Fruit fly (Drosophila melanogaster) whole organism, prepupa: ENCODE results near the gene CG43182.

Source experiments
- CG10669 ChIP-seq: fragments of 200-800 bp; sonication (Bioruptor generic); optimal IDR thresholded peaks from 3 replicates; lab custom pipeline; 2018; ENCODE audit warnings: missing biosample characterization, mild to moderate bottlenecking, missing genetic modification characterization, moderate library complexity
- CG15336 ChIP-seq: fragments of 200-800 bp; sonication (Bioruptor generic); IDR thresholded peaks from 2 replicates; pipeline ENCODE4 v1.3.6; 2022; ENCODE audit warnings: missing biosample characterization, missing genetic modification characterization
- CG3032 ChIP-seq: fragments of 200-800 bp; optimal IDR thresholded peaks from 2 replicates; lab custom pipeline; 2019; ENCODE audit warnings: missing biosample characterization, mild to moderate bottlenecking, missing genetic modification characterization, moderate library complexity
- CG32006 ChIP-seq: fragments of 200-800 bp; sonication (Bioruptor generic); optimal IDR thresholded peaks from 3 replicates; lab custom pipeline; 2017; ENCODE audit warnings: missing biosample characterization, mild to moderate bottlenecking, missing genetic modification characterization
- CG34406 ChIP-seq: fragments of 200-800 bp; sonication (Bioruptor generic); optimal IDR thresholded peaks from 3 replicates; lab custom pipeline; 2016; ENCODE audit warnings: missing biosample characterization, missing genetic modification characterization
- CG3919 ChIP-seq: fragments of 200-800 bp; sonication (Bioruptor generic); optimal IDR thresholded peaks from 3 replicates; lab custom pipeline; 2016; ENCODE audit warnings: missing biosample characterization, missing genetic modification characterization
- CG4318 ChIP-seq: fragments of 200-800 bp; sonication (Bioruptor generic); optimal IDR thresholded peaks from 3 replicates; lab custom pipeline; 2017; ENCODE audit warnings: missing biosample characterization, mild to moderate bottlenecking, missing genetic modification characterization
- CG6163 ChIP-seq: fragments of 200-800 bp; sonication (Bioruptor generic); IDR thresholded peaks from 3 replicates; pipeline ENCODE4 v1.3.6; 2022; ENCODE audit warnings: missing biosample characterization, missing genetic modification characterization
- CG6792 ChIP-seq: fragments of 200-800 bp; sonication (Bioruptor generic); optimal IDR thresholded peaks from 3 replicates; lab custom pipeline; 2016; ENCODE audit warnings: missing biosample characterization, missing genetic modification characterization
- CG6854 ChIP-seq: fragments of 200-800 bp; sonication (Bioruptor generic); optimal IDR thresholded peaks from 2 replicates; lab custom pipeline; 2017; ENCODE audit warnings: missing biosample characterization, mild to moderate bottlenecking, missing genetic modification characterization
- CG8119 ChIP-seq: fragments of 200-800 bp; sonication (Bioruptor generic); IDR thresholded peaks from 3 replicates; pipeline ENCODE4 v1.3.6; 2022; ENCODE audit warnings: missing biosample characterization, missing genetic modification characterization
- CG8319 ChIP-seq: fragments of 200-800 bp; sonication (Bioruptor generic); optimal IDR thresholded peaks from 3 replicates; lab custom pipeline; 2016; ENCODE audit warnings: missing biosample characterization, missing genetic modification characterization
- CG8632 ChIP-seq: fragments of 200-800 bp; sonication (Bioruptor generic); optimal IDR thresholded peaks from 3 replicates; lab custom pipeline; 2016; ENCODE audit warnings: missing biosample characterization, missing genetic modification characterization
- CG9139 ChIP-seq: fragments of 200-800 bp; sonication (Bioruptor generic); optimal IDR thresholded peaks from 3 replicates; lab custom pipeline; 2017; ENCODE audit warnings: missing biosample characterization, mild to moderate bottlenecking, missing genetic modification characterization
- Eip78C ChIP-seq: fragments of 200-800 bp; sonication (Bioruptor generic); peaks from one replicate; lab custom pipeline; 2016; ENCODE audit warnings: missing biosample characterization, missing genetic modification characterization
- Eip93F ChIP-seq: fragments of 200-800 bp; sonication (Bioruptor generic); optimal IDR thresholded peaks from 2 replicates; lab custom pipeline; 2016; ENCODE audit warnings: missing biosample characterization, mild to moderate bottlenecking, missing genetic modification characterization
- Ets21C ChIP-seq: fragments of 200-800 bp; sonication (Bioruptor generic); optimal IDR thresholded peaks from 3 replicates; lab custom pipeline; 2016; ENCODE audit warnings: missing biosample characterization, missing genetic modification characterization
- Ets96B ChIP-seq: fragments of 200-800 bp; optimal IDR thresholded peaks from 2 replicates; lab custom pipeline; 2019; ENCODE audit warnings: missing biosample characterization, mild to moderate bottlenecking, missing genetic modification characterization, moderate library complexity
- Gug ChIP-seq: fragments of 200-800 bp; sonication (Bioruptor generic); IDR thresholded peaks from 2 replicates; pipeline ENCODE4 v1.3.6; 2022; ENCODE audit warnings: missing biosample characterization, missing genetic modification characterization
- Hr38 ChIP-seq: sonication (Bioruptor generic); optimal IDR thresholded peaks from 2 replicates; lab custom pipeline; 2016; ENCODE audit warnings: missing biosample characterization, missing genetic modification characterization
- Hr4 ChIP-seq: fragments of 200-800 bp; sonication (Bioruptor generic); optimal IDR thresholded peaks from 3 replicates; lab custom pipeline; 2016; ENCODE audit warnings: missing biosample characterization, missing genetic modification characterization
- Met ChIP-seq: fragments of 200-800 bp; sonication (Bioruptor generic); optimal IDR thresholded peaks from 3 replicates; lab custom pipeline; 2016; ENCODE audit warnings: missing biosample characterization, missing genetic modification characterization
- OdsH ChIP-seq: fragments of 200-800 bp; sonication (Bioruptor generic); optimal IDR thresholded peaks from 3 replicates; lab custom pipeline; 2016; ENCODE audit warnings: missing biosample characterization, missing genetic modification characterization
- Smox ChIP-seq: fragments of 200-800 bp; sonication (Bioruptor generic); optimal IDR thresholded peaks from 3 replicates; lab custom pipeline; 2016; ENCODE audit warnings: missing biosample characterization, missing genetic modification characterization
- Sox15 ChIP-seq: fragments of 200-800 bp; sonication (Bioruptor generic); optimal IDR thresholded peaks from 3 replicates; lab custom pipeline; 2016; ENCODE audit warnings: missing biosample characterization, missing genetic modification characterization
- achi ChIP-seq: fragments of 200-800 bp; sonication (Bioruptor generic); optimal IDR thresholded peaks from 3 replicates; lab custom pipeline; 2016; ENCODE audit warnings: missing biosample characterization, missing genetic modification characterization
- acj6 ChIP-seq: fragments of 200-800 bp; sonication (Bioruptor generic); optimal IDR thresholded peaks from 3 replicates; lab custom pipeline; 2016; ENCODE audit warnings: missing biosample characterization, missing genetic modification characterization
- cyc ChIP-seq: fragments of 200-800 bp; sonication (Bioruptor generic); optimal IDR thresholded peaks from 3 replicates; lab custom pipeline; 2016; ENCODE audit warnings: missing biosample characterization, missing genetic modification characterization
- esn ChIP-seq: fragments of 200-800 bp; sonication (Bioruptor generic); optimal IDR thresholded peaks from 2 replicates; lab custom pipeline; 2016; ENCODE audit warnings: missing biosample characterization, mild to moderate bottlenecking, missing genetic modification characterization, moderate library complexity
- fd59A ChIP-seq: fragments of 200-800 bp; sonication (Bioruptor generic); optimal IDR thresholded peaks from 2 replicates; lab custom pipeline; 2017; ENCODE audit warnings: missing biosample characterization, mild to moderate bottlenecking, missing genetic modification characterization, missing genetic modification reagents
- fd85E ChIP-seq: fragments of 200-800 bp; sonication (Bioruptor generic); optimal IDR thresholded peaks from 3 replicates; lab custom pipeline; 2016; ENCODE audit warnings: missing biosample characterization, missing genetic modification characterization
- fkh ChIP-seq: fragments of 200-800 bp; sonication (Bioruptor generic); optimal IDR thresholded peaks from 3 replicates; lab custom pipeline; 2017; ENCODE audit warnings: missing biosample characterization, mild to moderate bottlenecking, missing genetic modification characterization, moderate library complexity
- lz ChIP-seq: fragments of 200-800 bp; sonication (Bioruptor generic); optimal IDR thresholded peaks from 3 replicates; lab custom pipeline; 2016; ENCODE audit warnings: missing biosample characterization, missing genetic modification characterization
- net ChIP-seq: fragments of 200-800 bp; sonication (Bioruptor generic); optimal IDR thresholded peaks from 3 replicates; lab custom pipeline; 2016; ENCODE audit warnings: missing biosample characterization, missing genetic modification characterization
- pdm3 ChIP-seq: fragments of 200-800 bp; sonication (Bioruptor generic); optimal IDR thresholded peaks from 3 replicates; lab custom pipeline; 2016; ENCODE audit warnings: missing biosample characterization, missing genetic modification characterization
- salr ChIP-seq, 2 experiments: fragments of 200-800 bp; sonication (Bioruptor generic); optimal IDR thresholded peaks; 3 replicates each; lab custom pipeline; 2016 to 2018; ENCODE audit warnings: missing biosample characterization in 2 of 2, missing genetic modification characterization in 2 of 2, mild to moderate bottlenecking in 1 of 2
- svp ChIP-seq: fragments of 200-800 bp; sonication (Bioruptor generic); peaks from one replicate; lab custom pipeline; 2016; ENCODE audit warnings: missing biosample characterization, missing genetic modification characterization
- topi ChIP-seq: fragments of 200-800 bp; sonication (Bioruptor generic); optimal IDR thresholded peaks from 3 replicates; lab custom pipeline; 2016; ENCODE audit warnings: missing biosample characterization, missing genetic modification characterization
- vri ChIP-seq: fragments of 200-800 bp; sonication (Bioruptor generic); optimal IDR thresholded peaks from 3 replicates; lab custom pipeline; 2016; ENCODE audit warnings: missing biosample characterization, mild to moderate bottlenecking, missing genetic modification characterization

CG43182 gene

dm6 chrX:385751-386492 is 33.1 kb downstream of the CG43182 start (continued):
- TF ChIP-seq Smox (GFP tag; lab: Kevin White, UChicago) = peak; percentile 18
- peak; percentile 13 for TF ChIP-seq CG8632
- peak; percentile 43 for TF ChIP-seq cyc (GFP tag; lab: Kevin White, UChicago)
- no peak for TF ChIP-seq Hr38 (GFP tag; lab: Kevin White, UChicago)
- TF ChIP-seq CG8319 (GFP tag; lab: Kevin White, UChicago) = no peak
- TF ChIP-seq acj6 (GFP tag; lab: Kevin White, UChicago) = peak; percentile 20
- peak; percentile 32 for TF ChIP-seq lz (GFP tag; lab: Kevin White, UChicago)
- TF ChIP-seq Eip78C (GFP tag; lab: Kevin White, UChicago) = peak; percentile 84
- TF ChIP-seq CG8119 = no peak
- peak; percentile 44 for TF ChIP-seq OdsH
- TF ChIP-seq Hr4 (GFP tag; lab: Kevin White, UChicago) = no peak
- no peak for TF ChIP-seq CG15336 (GFP tag; lab: Robert Waterston, UW)
- TF ChIP-seq svp (GFP tag; lab: Kevin White, UChicago) = peak; percentile 74
- peak; percentile 10 for TF ChIP-seq Sox15 (GFP tag; lab: Kevin White, UChicago)
- peak; percentile 38 for TF ChIP-seq Ets21C (GFP tag; lab: Kevin White, UChicago)
- peak; percentile 51 for TF ChIP-seq topi (GFP tag; lab: Kevin White, UChicago)
- TF ChIP-seq CG34406 (GFP tag; lab: Kevin White, UChicago) = no peak
- no peak for TF ChIP-seq net (GFP tag; lab: Kevin White, UChicago)
- peak; percentile 43 for TF ChIP-seq Met
- TF ChIP-seq CG4318 (GFP tag; lab: Kevin White, UChicago) = no peak
- no peak for TF ChIP-seq CG6854
- TF ChIP-seq CG9139 = no peak
- TF ChIP-seq CG32006 (GFP tag; lab: Kevin White, UChicago) = peak; percentile 27
- TF ChIP-seq CG10669 (GFP tag; lab: Kevin White, UChicago) = no peak
- TF ChIP-seq pdm3 (GFP tag; lab: Kevin White, UChicago) = peak; percentile 37
- peak; percentile 28 for TF ChIP-seq CG6792 (GFP tag; lab: Kevin White, UChicago)
- TF ChIP-seq fd59A (GFP tag; lab: Kevin White, UChicago) = no peak
- TF ChIP-seq CG3032 (tag; lab: Kevin White, UChicago) = no peak
- no peak for TF ChIP-seq salr (GFP tag; optimal IDR thresholded peaks at IDR 0.05; lab: Kevin White, UChicago)
- TF ChIP-seq Ets96B (tag; lab: Kevin White, UChicago) = no peak
- TF ChIP-seq fd85E (GFP tag; lab: Kevin White, UChicago) = no peak
- no peak for TF ChIP-seq fkh (GFP tag; lab: Kevin White, UChicago)
- peak; percentile 17 for TF ChIP-seq CG3919 (GFP tag; lab: Kevin White, UChicago)
- TF ChIP-seq CG6163 (GFP tag; lab: Robert Waterston, UW) = 0 out of 3 replicates have a peak, but pooled peaks have one; percentile 29
- peak; percentile 16 for TF ChIP-seq achi
- TF ChIP-seq vri = no peak
- TF ChIP-seq Eip93F = no peak

DNA sequence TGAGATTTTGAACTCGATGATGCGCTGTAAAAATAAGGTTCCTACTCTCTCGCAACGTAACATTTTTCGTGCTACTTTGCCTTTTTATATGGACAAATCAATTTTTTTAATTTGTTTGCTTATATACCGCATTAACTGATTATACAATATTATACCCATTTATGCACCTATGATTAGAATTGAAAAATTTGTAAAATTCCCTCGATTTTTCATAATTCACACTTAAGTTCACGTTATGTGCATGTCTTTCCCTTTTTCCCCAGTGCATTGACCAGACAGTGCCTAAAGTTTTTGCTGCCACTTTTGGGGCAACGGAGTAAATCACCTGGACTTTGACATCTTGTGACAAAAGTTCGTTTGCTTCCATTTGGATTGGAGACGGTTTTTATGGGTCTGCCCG is 37.6 kb downstream of the CG43182 start:
- TF ChIP-seq Eip78C (GFP tag; lab: Kevin White, UChicago) (peak; percentile 21), Met (peak; percentile 22), acj6 (GFP tag; lab: Kevin White, UChicago) (no peak), esn (GFP tag; lab: Kevin White, UChicago) (peak; percentile 12), Gug (no peak), CG3919 (GFP tag; lab: Kevin White, UChicago) (no peak), fd59A (GFP tag; lab: Kevin White, UChicago) (no peak), topi (GFP tag; lab: Kevin White, UChicago) (peak; percentile 22), Smox (GFP tag; lab: Kevin White, UChicago) (peak; percentile 8), svp (GFP tag; lab: Kevin White, UChicago) (peak; percentile 53)
- TF ChIP-seq, all 60 proteins: peak for 6
